Worm (Caenorhabditis elegans) whole organism, L4 larva: ENCODE results near the gene C44B7.11.

ENCODE experiments used
- F10B5.3 ChIP-seq: sonication (generic microtip); optimal IDR thresholded peaks from 2 replicates; lab custom pipeline; 2016; ENCODE audit warnings: mild to moderate bottlenecking, missing genetic modification characterization, missing compliant biosample characterization
- T20F7.1 ChIP-seq: fragments of 200-800 bp; sonication (Bioruptor generic); optimal IDR thresholded peaks from 2 replicates; lab custom pipeline; 2018; ENCODE audit warnings: mild to moderate bottlenecking, missing genetic modification characterization, missing compliant biosample characterization
- Y5F2A.4 ChIP-seq: fragments of 200-800 bp; sonication (Bioruptor generic); optimal IDR thresholded peaks from 2 replicates; lab custom pipeline; 2018; ENCODE audit warnings: mild to moderate bottlenecking, missing genetic modification characterization, missing compliant biosample characterization
- aly-2 ChIP-seq: sonication (generic microtip); optimal IDR thresholded peaks from 2 replicates; lab custom pipeline; 2018; ENCODE audit warnings: missing biosample characterization, missing genetic modification characterization
- ama-1 ChIP-seq: fragments of 150-350 bp; optimal IDR thresholded peaks from 2 replicates; lab custom pipeline; 2014; ENCODE audit warnings: inconsistent platforms, mixed read lengths
- attf-4 ChIP-seq: sonication (generic microtip); optimal IDR thresholded peaks from 3 replicates; lab custom pipeline; 2017; ENCODE audit warnings: missing biosample characterization, missing genetic modification characterization
- ceh-20 ChIP-seq: fragments of 200-800 bp; sonication (Bioruptor generic); IDR thresholded peaks from 2 replicates; pipeline ENCODE4 v1.3.6; 2022; ENCODE audit warnings: missing genetic modification reagents, missing genetic modification characterization, missing compliant biosample characterization
- ceh-44 ChIP-seq: fragments of 200-800 bp; sonication (Bioruptor generic); IDR thresholded peaks from 2 replicates; pipeline ENCODE4 v1.3.6; 2022; ENCODE audit warnings: missing genetic modification reagents, missing genetic modification characterization, missing compliant biosample characterization
- ceh-82 ChIP-seq: sonication (generic microtip); optimal IDR thresholded peaks from 2 replicates; lab custom pipeline; 2017; ENCODE audit warnings: missing biosample characterization, missing genetic modification characterization
- ces-1 ChIP-seq: fragments of 150-350 bp; sonication (generic microtip); optimal IDR thresholded peaks from 4 replicates; lab custom pipeline; 2014; ENCODE audit warnings: missing biosample characterization, missing genetic modification reagents, missing genetic modification characterization
- cey-2 ChIP-seq: sonication (generic microtip); optimal IDR thresholded peaks from 3 replicates; lab custom pipeline; 2017; ENCODE audit warnings: missing genetic modification characterization, mild to moderate bottlenecking, missing compliant biosample characterization, antibody characterized with exemption, borderline replicate concordance; ENCODE audit not compliant: insufficient read depth
- ctbp-1 ChIP-seq: fragments of 200-800 bp; sonication (Bioruptor generic); IDR thresholded peaks from 2 replicates; pipeline ENCODE4 v1.3.6; 2022; ENCODE audit warnings: missing genetic modification reagents, missing genetic modification characterization, missing compliant biosample characterization
- daf-19 ChIP-seq: fragments of 200-800 bp; sonication (Bioruptor generic); conservative IDR thresholded peaks from 2 replicates; pipeline ENCODE4 v1.3.6; 2022; ENCODE audit warnings: missing genetic modification characterization, missing compliant biosample characterization
- daf-8 ChIP-seq: fragments of 200-800 bp; sonication (Bioruptor generic); IDR thresholded peaks from 2 replicates; pipeline ENCODE4 v1.3.6; 2022; ENCODE audit warnings: missing genetic modification characterization, missing compliant biosample characterization
- dmd-9 ChIP-seq: fragments of 200-800 bp; sonication (Bioruptor generic); IDR thresholded peaks from 2 replicates; pipeline ENCODE4 v1.3.6; 2022; ENCODE audit warnings: missing genetic modification reagents, missing genetic modification characterization, missing compliant biosample characterization
- dpl-1 ChIP-seq: fragments of 150-350 bp; optimal IDR thresholded peaks from 2 replicates; lab custom pipeline; 2014; ENCODE audit warnings: missing biosample characterization, missing genetic modification reagents, missing genetic modification characterization
- duxl-1 ChIP-seq: sonication (generic microtip); optimal IDR thresholded peaks from 2 replicates; lab custom pipeline; 2016; ENCODE audit warnings: mild to moderate bottlenecking, missing genetic modification characterization, moderate library complexity, missing compliant biosample characterization; ENCODE audit not compliant: poor library complexity
- dve-1 ChIP-seq: sonication (generic microtip); optimal IDR thresholded peaks from 2 replicates; lab custom pipeline; 2017; ENCODE audit warnings: antibody characterized with exemption, mild to moderate bottlenecking, missing genetic modification characterization, missing compliant biosample characterization; ENCODE audit not compliant: insufficient read depth
- egl-43 ChIP-seq: fragments of 200-800 bp; sonication (Bioruptor generic); IDR thresholded peaks from 2 replicates; pipeline ENCODE4 v1.3.6; 2022; ENCODE audit warnings: missing genetic modification reagents, missing genetic modification characterization, missing compliant biosample characterization
- gei-8 ChIP-seq: fragments of 200-800 bp; sonication (Bioruptor generic); optimal IDR thresholded peaks from 2 replicates; lab custom pipeline; 2018; ENCODE audit warnings: mild to moderate bottlenecking, missing genetic modification characterization, missing compliant biosample characterization
- hif-1 ChIP-seq, 2 experiments: sonication (generic microtip); optimal IDR thresholded peaks; 2 replicates each; lab custom pipeline; 2016 to 2017; ENCODE audit warnings: missing compliant biosample characterization in 2 of 2, missing genetic modification characterization in 2 of 2, missing genetic modification reagents in 2 of 2, missing genotype in 2 of 2, mild to moderate bottlenecking in 1 of 2
- hlh-11 ChIP-seq: fragments of 200-800 bp; sonication (Bioruptor generic); optimal IDR thresholded peaks from 2 replicates; lab custom pipeline; 2018; ENCODE audit warnings: mild to moderate bottlenecking, missing genetic modification characterization, missing compliant biosample characterization
- hlh-30 ChIP-seq: sonication (generic microtip); optimal IDR thresholded peaks from 2 replicates; lab custom pipeline; 2017; ENCODE audit warnings: antibody characterized with exemption, mild to moderate bottlenecking, missing genetic modification characterization, missing compliant biosample characterization; ENCODE audit not compliant: insufficient read depth
- hmg-1.1 ChIP-seq: fragments of 200-800 bp; sonication (Bioruptor generic); IDR thresholded peaks from 2 replicates; pipeline ENCODE4 v1.3.6; 2022; ENCODE audit warnings: missing genetic modification reagents, missing genetic modification characterization, missing compliant biosample characterization
- lim-7 ChIP-seq: fragments of 200-800 bp; sonication (Bioruptor generic); IDR thresholded peaks from 2 replicates; pipeline ENCODE4 v1.3.6; 2022; ENCODE audit warnings: missing genetic modification characterization, missing compliant biosample characterization
- lin-1 ChIP-seq: fragments of 200-800 bp; sonication (Bioruptor generic); IDR thresholded peaks from 2 replicates; pipeline ENCODE4 v1.3.6; 2022; ENCODE audit warnings: missing genetic modification reagents, missing genetic modification characterization, missing compliant biosample characterization
- lin-15B ChIP-seq: fragments of 150-350 bp; sonication (generic microtip); optimal IDR thresholded peaks from 3 replicates; lab custom pipeline; 2014; ENCODE audit warnings: missing biosample characterization, missing genetic modification characterization
- lin-29 ChIP-seq: fragments of 200-800 bp; sonication (Bioruptor generic); IDR thresholded peaks from 2 replicates; pipeline ENCODE4 v1.3.6; 2022; ENCODE audit warnings: missing genetic modification reagents, missing genetic modification characterization, missing compliant biosample characterization
- lin-38 ChIP-seq: fragments of 200-800 bp; sonication (Bioruptor generic); IDR thresholded peaks from 2 replicates; pipeline ENCODE4 v1.3.6; 2022; ENCODE audit warnings: missing genetic modification reagents, missing genetic modification characterization, missing compliant biosample characterization
- lir-3 ChIP-seq: sonication (generic microtip); optimal IDR thresholded peaks from 2 replicates; lab custom pipeline; 2016; ENCODE audit warnings: mild to moderate bottlenecking, missing genetic modification characterization, missing compliant biosample characterization
- lsy-2 ChIP-seq, 2 experiments: fragments of 150-350 bp in 1 of 2; sonication (generic microtip) in 1 of 2; optimal IDR thresholded peaks; 2 replicates each; lab custom pipeline; 2014 to 2017; ENCODE audit warnings: missing biosample characterization in 2 of 2, missing genetic modification characterization in 2 of 2
- madf-5 ChIP-seq, 2 experiments: fragments of 200-800 bp; sonication (Bioruptor generic); IDR thresholded peaks; 2 replicates each; pipeline ENCODE4 v1.3.6; 2022; ENCODE audit warnings: missing compliant biosample characterization in 2 of 2, missing genetic modification characterization in 2 of 2
- mep-1 ChIP-seq: fragments of 150-350 bp; sonication (generic microtip); optimal IDR thresholded peaks from 3 replicates; lab custom pipeline; 2014; ENCODE audit warnings: missing biosample characterization, missing genetic modification characterization
- nhr-10 ChIP-seq: fragments of 150-350 bp; optimal IDR thresholded peaks from 2 replicates; lab custom pipeline; 2014; ENCODE audit warnings: missing biosample characterization, missing genetic modification characterization
- nhr-102 ChIP-seq: sonication (generic microtip); optimal IDR thresholded peaks from 2 replicates; lab custom pipeline; 2016; ENCODE audit warnings: mild to moderate bottlenecking, missing genetic modification characterization, moderate library complexity, missing compliant biosample characterization
- nhr-11 ChIP-seq: fragments of 150-350 bp; optimal IDR thresholded peaks from 2 replicates; lab custom pipeline; 2014; ENCODE audit warnings: missing biosample characterization, missing genetic modification characterization
- nhr-111 ChIP-seq: fragments of 200-800 bp; sonication (Bioruptor generic); optimal IDR thresholded peaks from 2 replicates; lab custom pipeline; 2018; ENCODE audit warnings: mild to moderate bottlenecking, missing genetic modification characterization, missing compliant biosample characterization
- nhr-25 ChIP-seq: sonication (generic microtip); optimal IDR thresholded peaks from 2 replicates; lab custom pipeline; 2017; ENCODE audit warnings: missing genetic modification characterization, mild to moderate bottlenecking, missing compliant biosample characterization, antibody characterized with exemption, moderate library complexity, borderline replicate concordance; ENCODE audit not compliant: insufficient read depth
- nhr-41 ChIP-seq: fragments of 200-800 bp; sonication (Bioruptor generic); IDR thresholded peaks from 2 replicates; pipeline ENCODE4 v1.3.6; 2022; ENCODE audit warnings: missing genetic modification reagents, missing genetic modification characterization, missing compliant biosample characterization
- nhr-6 ChIP-seq: fragments of 150-350 bp; optimal IDR thresholded peaks from 2 replicates; lab custom pipeline; 2014; ENCODE audit warnings: missing biosample characterization, missing genetic modification characterization
- nhr-76 ChIP-seq: fragments of 150-350 bp; optimal IDR thresholded peaks from 2 replicates; lab custom pipeline; 2014; ENCODE audit warnings: missing biosample characterization, missing genetic modification characterization
- pha-4 ChIP-seq, 2 experiments: fragments of 150-350 bp in 1 of 2; fragments of 200-800 bp in 1 of 2; sonication (Bioruptor generic) in 1 of 2; IDR thresholded peaks in 1 of 2; optimal IDR thresholded peaks in 1 of 2; 2 replicates each; pipeline versions ENCODE4 v1.3.6 to Lab custom; 2014 to 2022; ENCODE audit warnings: missing genetic modification characterization in 2 of 2, missing genetic modification reagents in 2 of 2, missing biosample characterization in 1 of 2, missing compliant biosample characterization in 1 of 2
- php-3 ChIP-seq: fragments of 200-800 bp; sonication (Bioruptor generic); IDR thresholded peaks from 2 replicates; pipeline ENCODE4 v1.3.6; 2022; ENCODE audit warnings: missing genetic modification reagents, missing genetic modification characterization, missing compliant biosample characterization
- pqm-1 ChIP-seq: sonication (generic microtip); optimal IDR thresholded peaks from 2 replicates; lab custom pipeline; 2017; ENCODE audit warnings: missing biosample characterization, missing genetic modification characterization
- saeg-2 ChIP-seq: fragments of 200-800 bp; sonication (Bioruptor generic); IDR thresholded peaks from 2 replicates; pipeline ENCODE4 v1.3.6; 2022; ENCODE audit warnings: missing genetic modification reagents, missing genetic modification characterization, missing compliant biosample characterization
- sdz-12 ChIP-seq: fragments of 200-800 bp; sonication (Bioruptor generic); optimal IDR thresholded peaks from 2 replicates; lab custom pipeline; 2018; ENCODE audit warnings: mild to moderate bottlenecking, missing genetic modification characterization, missing compliant biosample characterization
- skn-1 ChIP-seq: fragments of 150-350 bp; optimal IDR thresholded peaks from 2 replicates; lab custom pipeline; 2014; ENCODE audit warnings: missing biosample characterization, missing genetic modification characterization
- spr-1 ChIP-seq: sonication (generic microtip); optimal IDR thresholded peaks from 2 replicates; lab custom pipeline; 2016; ENCODE audit warnings: mild to moderate bottlenecking, missing genetic modification characterization, missing compliant biosample characterization
- spr-3 ChIP-seq: fragments of 200-800 bp; sonication (Bioruptor generic); optimal IDR thresholded peaks from 2 replicates; lab custom pipeline; 2018; ENCODE audit warnings: mild to moderate bottlenecking, missing genetic modification characterization, missing compliant biosample characterization
- zip-11 ChIP-seq: fragments of 200-800 bp; sonication (Bioruptor generic); IDR thresholded peaks from 2 replicates; pipeline ENCODE4 v1.3.6; 2022; ENCODE audit warnings: missing genetic modification characterization, missing compliant biosample characterization

Gene C44B7.11

ce11 chrII:6858835-6859234 lies 38.5 kb downstream of the C44B7.11 start (continued):
- TF ChIP-seq ctbp-1 (GFP tag; lab: Robert Waterston, UW) (no peak), skn-1 (tag; lab: Kevin White, UChicago) (no peak), ceh-20 (GFP tag; lab: Robert Waterston, UW) (no peak), sdz-12 (no peak), lir-3 (tag; lab: Kevin White, UChicago) (no peak), mep-1 (tag; lab: Kevin White, UChicago) (peak; percentile 53), ceh-44 (GFP tag; lab: Robert Waterston, UW) (no peak), Y5F2A.4 (GFP tag; lab: Kevin White, UChicago) (no peak), nhr-102 (tag; lab: Kevin White, UChicago) (no peak), dve-1 (tag; lab: Kevin White, UChicago) (peak; percentile 24), nhr-11 (tag; lab: Kevin White, UChicago) (no peak), dmd-9 (GFP tag; lab: Robert Waterston, UW) (no peak), duxl-1 (tag; lab: Kevin White, UChicago) (no peak), pha-4 (GFP tag; IDR thresholded peaks at IDR 0.05; lab: Robert Waterston, UW) (0 out of 2 replicates have a peak, but pooled peaks have one; percentile 13), pha-4 (tag; optimal IDR thresholded peaks at IDR 0.05; lab: Kevin White, UChicago) (no peak), nhr-10 (no peak), lin-29 (GFP tag; lab: Robert Waterston, UW) (no peak), dpl-1 (peak; percentile 35), madf-5 (GFP tag; IDR thresholded peaks at IDR 0.05; lab: Robert Waterston, UW) (no peak), nhr-6 (peak; percentile 2), attf-4 (no peak), ama-1 (lab: Kevin White, UChicago) (no peak), F10B5.3 (no peak), gei-8 (GFP tag; lab: Kevin White, UChicago) (no peak), spr-1 (no peak), lin-1 (no peak), lim-7 (no peak), lsy-2 (tag; optimal IDR thresholded peaks at IDR 0.05; lab: Kevin White, UChicago) (peak in 1 of 2 experiments; percentile 32), hlh-30 (tag; lab: Kevin White, UChicago) (peak; percentile 4), spr-3 (GFP tag; lab: Kevin White, UChicago) (no peak), hif-1 (tag; optimal IDR thresholded peaks at IDR 0.05; lab: Kevin White, UChicago) (peak in 1 of 2 experiments; percentile 2), daf-8 (GFP tag; lab: Robert Waterston, UW) (no peak), pqm-1 (tag; lab: Kevin White, UChicago) (peak; percentile 34), php-3 (GFP tag; lab: Robert Waterston, UW) (no peak), hmg-1.1 (GFP tag; lab: Robert Waterston, UW) (peak; percentile 71), ceh-82 (tag; lab: Kevin White, UChicago) (no peak), zip-11 (GFP tag; lab: Robert Waterston, UW) (no peak), saeg-2 (no peak), cey-2 (no peak), daf-19 (GFP tag; lab: Robert Waterston, UW) (no peak), lin-38 (GFP tag; lab: Robert Waterston, UW) (no peak; the same call in 1 of the 2 replicates), lin-15B (tag; lab: Kevin White, UChicago) (no peak), hlh-11 (tag; lab: Kevin White, UChicago) (peak; percentile 60), egl-43 (GFP tag; lab: Robert Waterston, UW) (no peak), ces-1 (GFP tag; lab: Kevin White, UChicago) (no peak), nhr-41 (GFP tag; lab: Robert Waterston, UW) (0 out of 2 replicates have a peak, but pooled peaks have one; percentile 16), nhr-25 (tag; lab: Kevin White, UChicago) (peak; percentile 35), aly-2 (no peak), nhr-111 (no peak), T20F7.1 (GFP tag; lab: Kevin White, UChicago) (no peak), nhr-76 (no peak)
